Fruit fly (Drosophila melanogaster) whole organism, prepupa: ENCODE results near the gene CG1542.

Experiments used
- Blimp-1 ChIP-seq: fragments of 200-800 bp; sonication (Bioruptor generic); optimal IDR thresholded peaks from 3 replicates; lab custom pipeline; 2017; ENCODE audit warnings: missing biosample characterization, missing genetic modification characterization, mild to moderate bottlenecking, moderate library complexity, missing genetic modification reagents
- CG10669 ChIP-seq: fragments of 200-800 bp; sonication (Bioruptor generic); optimal IDR thresholded peaks from 3 replicates; lab custom pipeline; 2018; ENCODE audit warnings: missing biosample characterization, mild to moderate bottlenecking, missing genetic modification characterization, moderate library complexity
- CG11762 ChIP-seq: fragments of 200-800 bp; sonication (Bioruptor generic); optimal IDR thresholded peaks from 3 replicates; lab custom pipeline; 2016; ENCODE audit warnings: missing biosample characterization, missing genetic modification characterization; ENCODE audit not compliant: insufficient read depth
- CG11902 ChIP-seq: fragments of 200-800 bp; sonication (Bioruptor generic); optimal IDR thresholded peaks from 3 replicates; lab custom pipeline; 2016; ENCODE audit warnings: missing biosample characterization, missing genetic modification characterization
- CG1621 ChIP-seq: fragments of 200-800 bp; sonication (Bioruptor generic); optimal IDR thresholded peaks from 3 replicates; lab custom pipeline; 2018; ENCODE audit warnings: missing biosample characterization, mild to moderate bottlenecking, missing genetic modification characterization
- CG3032 ChIP-seq: fragments of 200-800 bp; optimal IDR thresholded peaks from 2 replicates; lab custom pipeline; 2019; ENCODE audit warnings: missing biosample characterization, mild to moderate bottlenecking, missing genetic modification characterization, moderate library complexity
- CG31627 ChIP-seq: fragments of 200-800 bp; sonication (Bioruptor generic); optimal IDR thresholded peaks from 3 replicates; lab custom pipeline; 2016; ENCODE audit warnings: missing biosample characterization, missing genetic modification characterization
- CG32006 ChIP-seq: fragments of 200-800 bp; sonication (Bioruptor generic); optimal IDR thresholded peaks from 3 replicates; lab custom pipeline; 2017; ENCODE audit warnings: missing biosample characterization, mild to moderate bottlenecking, missing genetic modification characterization
- CG34406 ChIP-seq: fragments of 200-800 bp; sonication (Bioruptor generic); optimal IDR thresholded peaks from 3 replicates; lab custom pipeline; 2016; ENCODE audit warnings: missing biosample characterization, missing genetic modification characterization
- CG3919 ChIP-seq: fragments of 200-800 bp; sonication (Bioruptor generic); optimal IDR thresholded peaks from 3 replicates; lab custom pipeline; 2016; ENCODE audit warnings: missing biosample characterization, missing genetic modification characterization
- CG6276 ChIP-seq: fragments of 200-800 bp; sonication (Bioruptor generic); optimal IDR thresholded peaks from 2 replicates; lab custom pipeline; 2017; ENCODE audit warnings: missing biosample characterization, mild to moderate bottlenecking, missing genetic modification characterization
- CG6792 ChIP-seq: fragments of 200-800 bp; sonication (Bioruptor generic); optimal IDR thresholded peaks from 3 replicates; lab custom pipeline; 2016; ENCODE audit warnings: missing biosample characterization, missing genetic modification characterization
- CG6854 ChIP-seq: fragments of 200-800 bp; sonication (Bioruptor generic); optimal IDR thresholded peaks from 2 replicates; lab custom pipeline; 2017; ENCODE audit warnings: missing biosample characterization, mild to moderate bottlenecking, missing genetic modification characterization
- CG7368 ChIP-seq: fragments of 200-800 bp; sonication (Bioruptor generic); optimal IDR thresholded peaks from 3 replicates; lab custom pipeline; 2016; ENCODE audit warnings: missing biosample characterization, missing genetic modification characterization
- CG8119 ChIP-seq: fragments of 200-800 bp; sonication (Bioruptor generic); IDR thresholded peaks from 3 replicates; pipeline ENCODE4 v1.3.6; 2022; ENCODE audit warnings: missing biosample characterization, missing genetic modification characterization
- CG8319 ChIP-seq: fragments of 200-800 bp; sonication (Bioruptor generic); optimal IDR thresholded peaks from 3 replicates; lab custom pipeline; 2016; ENCODE audit warnings: missing biosample characterization, missing genetic modification characterization
- CG8632 ChIP-seq: fragments of 200-800 bp; sonication (Bioruptor generic); optimal IDR thresholded peaks from 3 replicates; lab custom pipeline; 2016; ENCODE audit warnings: missing biosample characterization, missing genetic modification characterization
- CG9139 ChIP-seq: fragments of 200-800 bp; sonication (Bioruptor generic); optimal IDR thresholded peaks from 3 replicates; lab custom pipeline; 2017; ENCODE audit warnings: missing biosample characterization, mild to moderate bottlenecking, missing genetic modification characterization
- Eip75B ChIP-seq: fragments of 200-800 bp; sonication (Bioruptor generic); optimal IDR thresholded peaks from 3 replicates; lab custom pipeline; 2016; ENCODE audit warnings: missing biosample characterization, missing genetic modification characterization
- Eip78C ChIP-seq: fragments of 200-800 bp; sonication (Bioruptor generic); peaks from one replicate; lab custom pipeline; 2016; ENCODE audit warnings: missing biosample characterization, missing genetic modification characterization
- Eip93F ChIP-seq: fragments of 200-800 bp; sonication (Bioruptor generic); optimal IDR thresholded peaks from 2 replicates; lab custom pipeline; 2016; ENCODE audit warnings: missing biosample characterization, mild to moderate bottlenecking, missing genetic modification characterization
- Ets21C ChIP-seq: fragments of 200-800 bp; sonication (Bioruptor generic); optimal IDR thresholded peaks from 3 replicates; lab custom pipeline; 2016; ENCODE audit warnings: missing biosample characterization, missing genetic modification characterization
- Ets96B ChIP-seq: fragments of 200-800 bp; optimal IDR thresholded peaks from 2 replicates; lab custom pipeline; 2019; ENCODE audit warnings: missing biosample characterization, mild to moderate bottlenecking, missing genetic modification characterization, moderate library complexity
- Gug ChIP-seq: fragments of 200-800 bp; sonication (Bioruptor generic); IDR thresholded peaks from 2 replicates; pipeline ENCODE4 v1.3.6; 2022; ENCODE audit warnings: missing biosample characterization, missing genetic modification characterization
- Lpt ChIP-seq: fragments of 200-800 bp; sonication (Bioruptor generic); optimal IDR thresholded peaks from 3 replicates; lab custom pipeline; 2016; ENCODE audit warnings: missing biosample characterization, missing genetic modification characterization
- Met ChIP-seq: fragments of 200-800 bp; sonication (Bioruptor generic); optimal IDR thresholded peaks from 3 replicates; lab custom pipeline; 2016; ENCODE audit warnings: missing biosample characterization, missing genetic modification characterization
- OdsH ChIP-seq: fragments of 200-800 bp; sonication (Bioruptor generic); optimal IDR thresholded peaks from 3 replicates; lab custom pipeline; 2016; ENCODE audit warnings: missing biosample characterization, missing genetic modification characterization
- Sox102F ChIP-seq: fragments of 200-800 bp; sonication (Bioruptor generic); optimal IDR thresholded peaks from 2 replicates; lab custom pipeline; 2016; ENCODE audit warnings: missing biosample characterization, mild to moderate bottlenecking, missing genetic modification characterization
- Sox14 ChIP-seq: fragments of 200-800 bp; sonication (Bioruptor generic); optimal IDR thresholded peaks from 3 replicates; lab custom pipeline; 2016; ENCODE audit warnings: missing biosample characterization, missing genetic modification characterization
- cyc ChIP-seq: fragments of 200-800 bp; sonication (Bioruptor generic); optimal IDR thresholded peaks from 3 replicates; lab custom pipeline; 2016; ENCODE audit warnings: missing biosample characterization, missing genetic modification characterization
- dac ChIP-seq: fragments of 200-800 bp; sonication (Bioruptor generic); optimal IDR thresholded peaks from 2 replicates; lab custom pipeline; 2017; ENCODE audit warnings: missing biosample characterization, mild to moderate bottlenecking, missing genetic modification characterization
- dsx ChIP-seq: fragments of 200-800 bp; optimal IDR thresholded peaks from 3 replicates; lab custom pipeline; 2019; ENCODE audit warnings: missing biosample characterization, mild to moderate bottlenecking, missing genetic modification characterization, moderate library complexity; ENCODE audit not compliant: poor library complexity, severe bottlenecking
- esn ChIP-seq: fragments of 200-800 bp; sonication (Bioruptor generic); optimal IDR thresholded peaks from 2 replicates; lab custom pipeline; 2016; ENCODE audit warnings: missing biosample characterization, mild to moderate bottlenecking, missing genetic modification characterization, moderate library complexity
- fd59A ChIP-seq: fragments of 200-800 bp; sonication (Bioruptor generic); optimal IDR thresholded peaks from 2 replicates; lab custom pipeline; 2017; ENCODE audit warnings: missing biosample characterization, mild to moderate bottlenecking, missing genetic modification characterization, missing genetic modification reagents
- fd85E ChIP-seq: fragments of 200-800 bp; sonication (Bioruptor generic); optimal IDR thresholded peaks from 3 replicates; lab custom pipeline; 2016; ENCODE audit warnings: missing biosample characterization, missing genetic modification characterization
- fkh ChIP-seq: fragments of 200-800 bp; sonication (Bioruptor generic); optimal IDR thresholded peaks from 3 replicates; lab custom pipeline; 2017; ENCODE audit warnings: missing biosample characterization, mild to moderate bottlenecking, missing genetic modification characterization, moderate library complexity
- net ChIP-seq: fragments of 200-800 bp; sonication (Bioruptor generic); optimal IDR thresholded peaks from 3 replicates; lab custom pipeline; 2016; ENCODE audit warnings: missing biosample characterization, missing genetic modification characterization
- pdm3 ChIP-seq: fragments of 200-800 bp; sonication (Bioruptor generic); optimal IDR thresholded peaks from 3 replicates; lab custom pipeline; 2016; ENCODE audit warnings: missing biosample characterization, missing genetic modification characterization
- salr ChIP-seq, 2 experiments: fragments of 200-800 bp; sonication (Bioruptor generic); optimal IDR thresholded peaks; 3 replicates each; lab custom pipeline; 2016 to 2018; ENCODE audit warnings: missing biosample characterization in 2 of 2, missing genetic modification characterization in 2 of 2, mild to moderate bottlenecking in 1 of 2
- spab ChIP-seq: fragments of 200-800 bp; sonication (Bioruptor generic); optimal IDR thresholded peaks from 2 replicates; lab custom pipeline; 2017; ENCODE audit warnings: missing biosample characterization, mild to moderate bottlenecking, missing genetic modification characterization, missing genetic modification reagents
- ss ChIP-seq, 2 experiments: fragments of 200-800 bp; sonication (Bioruptor generic); optimal IDR thresholded peaks; 2 replicates in 1 of 2; 3 replicates in 1 of 2; lab custom pipeline; 2017 to 2018; ENCODE audit warnings: mild to moderate bottlenecking in 2 of 2, missing biosample characterization in 2 of 2, missing genetic modification characterization in 2 of 2, moderate library complexity in 1 of 2
- svp ChIP-seq: fragments of 200-800 bp; sonication (Bioruptor generic); peaks from one replicate; lab custom pipeline; 2016; ENCODE audit warnings: missing biosample characterization, missing genetic modification characterization
- topi ChIP-seq: fragments of 200-800 bp; sonication (Bioruptor generic); optimal IDR thresholded peaks from 3 replicates; lab custom pipeline; 2016; ENCODE audit warnings: missing biosample characterization, missing genetic modification characterization
- vri ChIP-seq: fragments of 200-800 bp; sonication (Bioruptor generic); optimal IDR thresholded peaks from 3 replicates; lab custom pipeline; 2016; ENCODE audit warnings: missing biosample characterization, mild to moderate bottlenecking, missing genetic modification characterization

Gene CG1542

dm6 chr3R:31220456-31221336, 7.4 kb downstream of the CG1542 start, which contains the start of gene CG12054:
TSS of gene CG12054 (plus strand) at chr3R:31220702.
- TF ChIP-seq OdsH (GFP tag; lab: Kevin White, UChicago) = peak; percentile 12
- no peak for TF ChIP-seq CG8119 (GFP tag; lab: Robert Waterston, UW)
- no peak for TF ChIP-seq CG32006
- TF ChIP-seq esn (GFP tag; lab: Kevin White, UChicago) = peak; percentile 31
- peak; percentile 76 for TF ChIP-seq Eip78C (GFP tag; lab: Kevin White, UChicago)
- TF ChIP-seq vri (GFP tag; lab: Kevin White, UChicago) = peak; percentile 100
- peak; percentile 18 for TF ChIP-seq topi (GFP tag; lab: Kevin White, UChicago)
- no peak for TF ChIP-seq CG11902 (GFP tag; lab: Kevin White, UChicago)
- TF ChIP-seq svp (GFP tag; lab: Kevin White, UChicago) = peak; percentile 34
- TF ChIP-seq pdm3 = peak; percentile 23

DNA sequence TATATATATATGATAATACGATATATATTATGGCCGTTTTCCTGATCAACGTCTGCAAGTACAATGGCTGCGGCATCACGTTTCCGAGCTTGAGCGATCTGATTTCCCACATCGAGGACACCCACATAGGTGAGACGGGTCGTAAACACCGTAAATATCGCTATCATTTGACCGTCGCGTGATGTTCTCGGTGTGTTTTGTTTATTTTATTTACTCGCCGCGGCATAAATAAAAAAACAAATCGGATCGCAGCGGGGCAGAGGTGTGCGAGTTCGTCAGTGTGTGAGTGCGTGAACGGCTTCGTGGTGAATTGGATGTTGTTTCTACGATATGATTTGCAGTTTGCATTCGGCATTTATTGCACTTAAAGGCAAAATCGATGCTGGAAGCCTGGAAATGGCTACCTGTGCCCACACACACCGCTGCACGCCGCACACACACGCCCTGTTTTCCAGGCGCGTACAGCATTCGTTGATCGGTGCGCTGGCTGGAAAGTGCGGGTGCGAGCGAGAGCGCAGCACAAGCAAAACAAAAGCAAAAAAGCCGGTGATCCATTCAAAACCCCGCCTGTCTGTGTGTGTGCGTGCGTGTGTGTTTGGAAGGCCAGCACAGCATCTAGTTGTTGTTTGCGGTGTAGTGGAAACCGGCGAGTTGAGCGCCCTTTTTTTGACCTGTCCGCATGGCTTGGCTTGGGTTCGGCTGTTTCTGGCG, 8.2 kb downstream of the CG1542 start:
- TF ChIP-seq Gug (GFP tag; lab: Robert Waterston, UW) = no peak
- peak; percentile 91 for TF ChIP-seq svp (GFP tag; lab: Kevin White, UChicago)
- no peak for TF ChIP-seq topi (GFP tag; lab: Kevin White, UChicago)
- TF ChIP-seq dsx (GFP tag; lab: Kevin White, UChicago) = peak; percentile 66
- TF ChIP-seq CG11902 (GFP tag; lab: Kevin White, UChicago) = no peak
- TF ChIP-seq CG9139 (GFP tag; lab: Kevin White, UChicago) = peak; percentile 81
- peak; percentile 53 for TF ChIP-seq Sox102F (GFP tag; lab: Kevin White, UChicago)
- no peak for TF ChIP-seq Ets21C (GFP tag; lab: Kevin White, UChicago)
- peak; percentile 28 for TF ChIP-seq CG8632 (GFP tag; lab: Kevin White, UChicago)
- TF ChIP-seq CG31627 (GFP tag; lab: Kevin White, UChicago) = no peak
- TF ChIP-seq spab (GFP tag; lab: Kevin White, UChicago) = peak; percentile 79
- no peak for TF ChIP-seq OdsH (GFP tag; lab: Kevin White, UChicago)
- peak; percentile 85 for TF ChIP-seq CG6276
- TF ChIP-seq fkh (GFP tag; lab: Kevin White, UChicago) = peak; percentile 84
- TF ChIP-seq esn (GFP tag; lab: Kevin White, UChicago) = no peak
- TF ChIP-seq vri (GFP tag; lab: Kevin White, UChicago) = no peak
- TF ChIP-seq CG32006 = peak; percentile 66
- TF ChIP-seq CG34406 = peak; percentile 41
- TF ChIP-seq Eip78C (GFP tag; lab: Kevin White, UChicago) = peak; percentile 68
- TF ChIP-seq CG6792 (GFP tag; lab: Kevin White, UChicago) = peak; percentile 25
- TF ChIP-seq CG8319 (GFP tag; lab: Kevin White, UChicago) = peak; percentile 26
- peak; percentile 29 for TF ChIP-seq CG7368 (GFP tag; lab: Kevin White, UChicago)
- TF ChIP-seq Met (GFP tag; lab: Kevin White, UChicago) = no peak
- peak; percentile 54 for TF ChIP-seq CG6854
- peak; percentile 59 for TF ChIP-seq fd59A
- no peak for TF ChIP-seq CG8119 (GFP tag; lab: Robert Waterston, UW)
- peak; percentile 75 for TF ChIP-seq CG10669 (GFP tag; lab: Kevin White, UChicago)
- peak; percentile 82 for TF ChIP-seq CG1621 (tag; lab: Kevin White, UChicago)
- peak; percentile 88 to 92 for TF ChIP-seq ss (GFP tag; optimal IDR thresholded peaks at IDR 0.05; lab: Kevin White, UChicago)
- peak; percentile 62 for TF ChIP-seq dac (GFP tag; lab: Kevin White, UChicago)
- TF ChIP-seq Eip75B (GFP tag; lab: Kevin White, UChicago) = peak; percentile 41
- peak; percentile 71 for TF ChIP-seq net
- TF ChIP-seq fd85E (GFP tag; lab: Kevin White, UChicago) = no peak
- peak; percentile 40 for TF ChIP-seq Sox14 (GFP tag; lab: Kevin White, UChicago)
- TF ChIP-seq Eip93F (GFP tag; lab: Kevin White, UChicago) = peak; percentile 25
- TF ChIP-seq cyc (GFP tag; lab: Kevin White, UChicago) = no peak
- peak; percentile 29 for TF ChIP-seq CG3919
- TF ChIP-seq CG3032 (tag; lab: Kevin White, UChicago) = peak; percentile 62
- peak; percentile 44 for TF ChIP-seq pdm3
- TF ChIP-seq CG11762 (GFP tag; lab: Kevin White, UChicago) = peak; percentile 33
- TF ChIP-seq salr (GFP tag; optimal IDR thresholded peaks at IDR 0.05; lab: Kevin White, UChicago) = peak; percentile 58 to 74
- peak; percentile 37 for TF ChIP-seq Blimp-1
- peak; percentile 52 for TF ChIP-seq Lpt
- TF ChIP-seq Ets96B (tag; lab: Kevin White, UChicago) = peak; percentile 71
